Fruit fly (Drosophila melanogaster) whole organism, embryonic: ENCODE data around the gene Atf3.

Experiments
- Atf3 ChIP-seq: fragments of 200-800 bp; sonication (Bioruptor generic); optimal IDR thresholded peaks from 3 replicates; lab custom pipeline; 2016; ENCODE audit warnings: missing biosample characterization, missing genetic modification characterization
- Bteb2 ChIP-seq: fragments of 200-800 bp; sonication (Bioruptor generic); optimal IDR thresholded peaks from 2 replicates; lab custom pipeline; 2016; ENCODE audit warnings: missing biosample characterization, missing genetic modification characterization
- CG10654 ChIP-seq: fragments of 200-800 bp; sonication (Bioruptor generic); optimal IDR thresholded peaks from 2 replicates; lab custom pipeline; 2016; ENCODE audit warnings: missing biosample characterization, missing genetic modification characterization
- CG12155 ChIP-seq: fragments of 200-800 bp; sonication (Bioruptor generic); optimal IDR thresholded peaks from 3 replicates; lab custom pipeline; 2016; ENCODE audit warnings: missing biosample characterization, missing genetic modification characterization
- CG1233 ChIP-seq: fragments of 200-800 bp; sonication (Bioruptor generic); optimal IDR thresholded peaks from 4 replicates; lab custom pipeline; 2018; ENCODE audit warnings: missing biosample characterization, mild to moderate bottlenecking, missing genetic modification characterization
- CG14667 ChIP-seq: fragments of 200-800 bp; sonication (Bioruptor generic); IDR thresholded peaks from 2 replicates; pipeline ENCODE4 v1.3.6; 2022; ENCODE audit warnings: missing biosample characterization, missing genetic modification characterization
- CG1603 ChIP-seq: fragments of 200-800 bp; sonication (Bioruptor generic); optimal IDR thresholded peaks from 2 replicates; lab custom pipeline; 2019; ENCODE audit warnings: missing biosample characterization, mild to moderate bottlenecking, missing genetic modification characterization, moderate library complexity
- CG16779 ChIP-seq: fragments of 200-800 bp; sonication (Bioruptor generic); IDR thresholded peaks from 2 replicates; pipeline ENCODE4 v1.3.6; 2022; ENCODE audit warnings: missing biosample characterization, missing genetic modification characterization
- CG16815 ChIP-seq: fragments of 200-800 bp; sonication (Bioruptor generic); optimal IDR thresholded peaks from 3 replicates; lab custom pipeline; 2017; ENCODE audit warnings: missing biosample characterization, mild to moderate bottlenecking, missing genetic modification characterization
- CG17361 ChIP-seq: fragments of 200-800 bp; sonication (Bioruptor generic); IDR thresholded peaks from 3 replicates; pipeline ENCODE4 v1.3.6; 2022; ENCODE audit warnings: missing biosample characterization, missing genetic modification characterization
- CG1832 ChIP-seq: fragments of 200-800 bp; sonication (Bioruptor generic); optimal IDR thresholded peaks from 2 replicates; lab custom pipeline; 2017; ENCODE audit warnings: missing biosample characterization, mild to moderate bottlenecking, missing genetic modification characterization, inconsistent platforms
- CG18476 ChIP-seq: fragments of 200-800 bp; sonication (Bioruptor generic); optimal IDR thresholded peaks from 2 replicates; lab custom pipeline; 2016; ENCODE audit warnings: missing biosample characterization, mild to moderate bottlenecking, missing genetic modification characterization
- CG31365 ChIP-seq: fragments of 200-800 bp; sonication (Bioruptor generic); optimal IDR thresholded peaks from 2 replicates; lab custom pipeline; 2018; ENCODE audit warnings: missing biosample characterization, mild to moderate bottlenecking, missing genetic modification characterization
- CG34422 ChIP-seq: fragments of 200-800 bp; sonication (Bioruptor generic); IDR thresholded peaks from 3 replicates; pipeline ENCODE4 v1.3.6; 2022; ENCODE audit warnings: missing biosample characterization, missing genetic modification characterization
- CG6654 ChIP-seq: fragments of 200-800 bp; sonication (Bioruptor generic); optimal IDR thresholded peaks from 2 replicates; lab custom pipeline; 2017; ENCODE audit warnings: missing biosample characterization, mild to moderate bottlenecking, missing genetic modification characterization
- CG6791 ChIP-seq: fragments of 200-800 bp; sonication (Bioruptor generic); IDR thresholded peaks from 3 replicates; pipeline ENCODE4 v1.3.6; 2022; ENCODE audit warnings: missing biosample characterization, missing genetic modification characterization; ENCODE audit not compliant: partially characterized antibody
- CG7786 ChIP-seq: fragments of 200-800 bp; sonication (Bioruptor generic); optimal IDR thresholded peaks from 2 replicates; lab custom pipeline; 2016; ENCODE audit warnings: missing biosample characterization, missing genetic modification characterization
- CG8359 ChIP-seq: fragments of 200-800 bp; sonication (Bioruptor generic); optimal IDR thresholded peaks from 2 replicates; lab custom pipeline; 2017; ENCODE audit warnings: missing biosample characterization, mild to moderate bottlenecking, missing genetic modification characterization, borderline replicate concordance
- CTCF ChIP-seq: fragments of 200-800 bp; sonication (Bioruptor generic); optimal IDR thresholded peaks from 2 replicates; lab custom pipeline; 2017; ENCODE audit warnings: missing biosample characterization, mild to moderate bottlenecking, missing genetic modification characterization, moderate library complexity
- Camta ChIP-seq: fragments of 200-800 bp; sonication (Bioruptor generic); optimal IDR thresholded peaks from 2 replicates; lab custom pipeline; 2016; ENCODE audit warnings: missing biosample characterization, missing genetic modification characterization
- CkIIα-i1 ChIP-seq: fragments of 200-800 bp; sonication (Bioruptor generic); IDR thresholded peaks from 2 replicates; pipeline ENCODE4 v1.3.6; 2022; ENCODE audit warnings: missing biosample characterization, missing genetic modification characterization
- Dip3 ChIP-seq: fragments of 200-800 bp; sonication (Bioruptor generic); optimal IDR thresholded peaks from 3 replicates; lab custom pipeline; 2016; ENCODE audit warnings: missing biosample characterization, missing genetic modification characterization
- Hr78 ChIP-seq, 2 experiments: fragments of 200-800 bp in 1 of 2; fragments of >200 bp in 1 of 2; sonication (Bioruptor generic) in 1 of 2; optimal IDR thresholded peaks; 2 replicates each; lab custom pipeline; 2017 to 2019; ENCODE audit warnings: missing biosample characterization in 2 of 2, missing genetic modification characterization in 2 of 2, mild to moderate bottlenecking in 1 of 2, moderate library complexity in 1 of 2
- Lhr ChIP-seq: fragments of 200-800 bp; sonication (Bioruptor generic); optimal IDR thresholded peaks from 3 replicates; lab custom pipeline; 2017; ENCODE audit warnings: mild to moderate bottlenecking, missing biosample characterization, missing genetic modification reagents, missing genetic modification characterization
- Max ChIP-seq: fragments of 200-800 bp; sonication (Bioruptor generic); optimal IDR thresholded peaks from 2 replicates; lab custom pipeline; 2016; ENCODE audit warnings: missing biosample characterization, mild to moderate bottlenecking, missing genetic modification characterization
- Nf-YB ChIP-seq: fragments of 200-800 bp; sonication (Bioruptor generic); optimal IDR thresholded peaks from 3 replicates; lab custom pipeline; 2019; ENCODE audit warnings: missing biosample characterization, mild to moderate bottlenecking, missing genetic modification characterization, moderate library complexity
- Nf-YC ChIP-seq: fragments of 200-800 bp; optimal IDR thresholded peaks from 3 replicates; lab custom pipeline; 2019; ENCODE audit warnings: missing biosample characterization, mild to moderate bottlenecking, missing genetic modification characterization, moderate library complexity
- Sox102F ChIP-seq: fragments of 200-800 bp; sonication (Bioruptor generic); optimal IDR thresholded peaks from 2 replicates; lab custom pipeline; 2018; ENCODE audit warnings: missing biosample characterization, mild to moderate bottlenecking, missing genetic modification characterization, moderate library complexity
- Trl ChIP-seq, 3 experiments: fragments of >200 bp in 2 of 3; fragments of 200-800 bp in 1 of 3; sonication (Bioruptor generic) in 1 of 3; optimal IDR thresholded peaks; 2 replicates in 1 of 3; 3 replicates in 2 of 3; lab custom pipeline; 2016 to 2017; ENCODE audit warnings: missing biosample characterization in 1 of 3, missing genetic modification characterization in 1 of 3
- Usf ChIP-seq: fragments of 200-800 bp; sonication (Bioruptor generic); optimal IDR thresholded peaks from 2 replicates; lab custom pipeline; 2017; ENCODE audit warnings: missing genotype, missing biosample characterization, missing genetic modification characterization
- ac ChIP-seq: fragments of 200-800 bp; sonication (Bioruptor generic); optimal IDR thresholded peaks from 3 replicates; lab custom pipeline; 2017; ENCODE audit warnings: missing biosample characterization, mild to moderate bottlenecking, missing genetic modification characterization
- ara ChIP-seq: fragments of 200-800 bp; sonication (Bioruptor generic); IDR thresholded peaks from 2 replicates; pipeline ENCODE4 v1.3.6; 2022; ENCODE audit warnings: missing biosample characterization, missing genetic modification characterization
- ase ChIP-seq: fragments of 200-800 bp; sonication (Bioruptor generic); IDR thresholded peaks from 3 replicates; pipeline ENCODE4 v1.3.6; 2022; ENCODE audit warnings: missing biosample characterization, missing genetic modification characterization
- crp ChIP-seq, 2 experiments: fragments of 200-800 bp; sonication (Bioruptor generic); optimal IDR thresholded peaks; 2 replicates in 1 of 2; 3 replicates in 1 of 2; lab custom pipeline; 2017; ENCODE audit warnings: missing biosample characterization in 2 of 2, missing genetic modification characterization in 2 of 2, mild to moderate bottlenecking in 1 of 2, moderate library complexity in 1 of 2
- fru ChIP-seq: fragments of >200 bp; optimal IDR thresholded peaks from 2 replicates; lab custom pipeline; 2017
- gro ChIP-seq: fragments of 200-800 bp; sonication (Bioruptor generic); optimal IDR thresholded peaks from 2 replicates; lab custom pipeline; 2016; ENCODE audit warnings: missing biosample characterization, missing genetic modification characterization
- inv ChIP-seq: fragments of 200-800 bp; sonication (Bioruptor generic); IDR thresholded peaks from 2 replicates; pipeline ENCODE4 v1.3.6; 2022; ENCODE audit warnings: missing biosample characterization, missing genetic modification characterization; ENCODE audit not compliant: partially characterized antibody
- lmd ChIP-seq: fragments of 200-800 bp; sonication (Bioruptor generic); IDR thresholded peaks from 2 replicates; pipeline ENCODE4 v1.3.6; 2022; ENCODE audit warnings: missing biosample characterization, missing genetic modification characterization
- mirr ChIP-seq: fragments of 200-800 bp; sonication (Bioruptor generic); optimal IDR thresholded peaks from 3 replicates; lab custom pipeline; 2018; ENCODE audit warnings: missing biosample characterization, mild to moderate bottlenecking, missing genetic modification characterization
- nerfin-2 ChIP-seq: fragments of 200-800 bp; sonication (Bioruptor generic); IDR thresholded peaks from 2 replicates; pipeline ENCODE4 v1.3.6; 2022; ENCODE audit warnings: missing biosample characterization, missing genetic modification characterization; ENCODE audit not compliant: partially characterized antibody
- otp ChIP-seq: fragments of 200-800 bp; sonication (Bioruptor generic); IDR thresholded peaks from 3 replicates; pipeline ENCODE4, ENCODE4 v1.3.6; 2022; ENCODE audit warnings: missing biosample characterization, missing genetic modification characterization
- pb ChIP-seq: fragments of 200-800 bp; sonication (Bioruptor generic); optimal IDR thresholded peaks from 3 replicates; lab custom pipeline; 2016; ENCODE audit warnings: missing biosample characterization, missing genetic modification characterization
- peb ChIP-seq: fragments of 200-800 bp; sonication (Bioruptor generic); IDR thresholded peaks from 2 replicates; pipeline ENCODE4 v1.3.6; 2022; ENCODE audit warnings: missing biosample characterization, missing genetic modification characterization
- pzg ChIP-seq: fragments of 200-800 bp; sonication (Bioruptor generic); optimal IDR thresholded peaks from 3 replicates; lab custom pipeline; 2018; ENCODE audit warnings: missing biosample characterization, mild to moderate bottlenecking, missing genetic modification characterization, moderate library complexity
- salm ChIP-seq: fragments of 200-800 bp; sonication (Bioruptor generic); optimal IDR thresholded peaks from 2 replicates; lab custom pipeline; 2018; ENCODE audit warnings: missing biosample characterization, mild to moderate bottlenecking, missing genetic modification characterization
- schlank ChIP-seq: fragments of 200-800 bp; sonication (Bioruptor generic); optimal IDR thresholded peaks from 2 replicates; lab custom pipeline; 2018; ENCODE audit warnings: missing biosample characterization, mild to moderate bottlenecking, missing genetic modification characterization
- sqz ChIP-seq: fragments of 200-800 bp; sonication (Bioruptor generic); optimal IDR thresholded peaks from 3 replicates; lab custom pipeline; 2018; ENCODE audit warnings: missing biosample characterization, mild to moderate bottlenecking, missing genetic modification characterization
- zen2 ChIP-seq: fragments of 200-800 bp; sonication (Bioruptor generic); IDR thresholded peaks from 3 replicates; pipeline ENCODE4 v1.3.6; 2022; ENCODE audit warnings: missing biosample characterization, missing genetic modification characterization; ENCODE audit not compliant: partially characterized antibody
- zfh2 ChIP-seq: fragments of 200-800 bp; sonication (Bioruptor generic); optimal IDR thresholded peaks from 2 replicates; lab custom pipeline; 2016; ENCODE audit warnings: missing biosample characterization, missing genetic modification characterization

Atf3 gene

dm6 chrX:1276757-1277527 lies 1.9 kb upstream of the Atf3 start (continued):
- TF ChIP-seq salm, result peak; percentile 84
- no peak for TF ChIP-seq zen2 (GFP tag; lab: Robert Waterston, UW)
- TF ChIP-seq Atf3 (GFP tag; lab: Kevin White, UChicago), result peak; percentile 95
- TF ChIP-seq ara (GFP tag; lab: Robert Waterston, UW), result peak; percentile 84
- peak; percentile 76 for TF ChIP-seq CkIIα-i1 (GFP tag; lab: Robert Waterston, UW)
- no peak for TF ChIP-seq Nf-YB
- TF ChIP-seq Trl (optimal IDR thresholded peaks at IDR 0.05; lab: Kevin White, UChicago), result no peak
- TF ChIP-seq Trl (GFP tag; optimal IDR thresholded peaks at IDR 0.05; lab: Kevin White, UChicago), result peak; percentile 91
- TF ChIP-seq CG6791 (GFP tag; lab: Robert Waterston, UW), result no peak
- TF ChIP-seq Hr78 (GFP tag; optimal IDR thresholded peaks at IDR 0.05; lab: Kevin White, UChicago), result peak in 1 of 2 experiments; percentile 33
- TF ChIP-seq CG34422 (GFP tag; lab: Robert Waterston, UW), result peak; percentile 95
- no peak for TF ChIP-seq nerfin-2 (GFP tag; lab: Robert Waterston, UW)
- peak; percentile 71 for TF ChIP-seq sqz (GFP tag; lab: Kevin White, UChicago)
- TF ChIP-seq gro (GFP tag; lab: Kevin White, UChicago), result peak; percentile 84
- peak; percentile 91 for TF ChIP-seq schlank (tag; lab: Kevin White, UChicago)
- peak; percentile 87 for TF ChIP-seq Bteb2
- no peak for TF ChIP-seq inv (GFP tag; lab: Robert Waterston, UW)
- TF ChIP-seq fru (lab: Kevin White, UChicago), result no peak
- TF ChIP-seq crp (GFP tag; optimal IDR thresholded peaks at IDR 0.05; lab: Kevin White, UChicago), result peak in 1 of 2 experiments; percentile 49
- TF ChIP-seq CG1832 (GFP tag; lab: Kevin White, UChicago), result no peak
- TF ChIP-seq Dip3, result peak; percentile 86
- TF ChIP-seq CG14667 (GFP tag; lab: Robert Waterston, UW), result peak; percentile 83
- TF ChIP-seq otp (GFP tag; lab: Robert Waterston, UW), result peak; percentile 94
- peak; percentile 19 for TF ChIP-seq pzg (GFP tag; lab: Kevin White, UChicago)
- TF ChIP-seq pb (GFP tag; lab: Kevin White, UChicago), result peak; percentile 90
- TF ChIP-seq Max (GFP tag; lab: Kevin White, UChicago), result peak; percentile 78
- TF ChIP-seq ase (GFP tag; lab: Robert Waterston, UW), result peak; percentile 90
- peak; percentile 95 for TF ChIP-seq lmd (GFP tag; lab: Robert Waterston, UW)
- TF ChIP-seq ac (GFP tag; lab: Kevin White, UChicago), result no peak
- TF ChIP-seq CG18476 (GFP tag; lab: Kevin White, UChicago), result peak; percentile 80
- TF ChIP-seq CG12155 (GFP tag; lab: Kevin White, UChicago), result peak; percentile 90
- TF ChIP-seq Lhr (GFP tag; lab: Kevin White, UChicago), result peak; percentile 62
- TF ChIP-seq CG6654 (GFP tag; lab: Kevin White, UChicago), result peak; percentile 75
- peak; percentile 84 for TF ChIP-seq peb (GFP tag; lab: Robert Waterston, UW)
- TF ChIP-seq Sox102F, result peak; percentile 92
- TF ChIP-seq Camta (GFP tag; lab: Kevin White, UChicago), result peak; percentile 79
- TF ChIP-seq zfh2 (GFP tag; lab: Kevin White, UChicago), result peak; percentile 85
- peak; percentile 88 for TF ChIP-seq CG10654
- peak; percentile 80 for TF ChIP-seq CG1233 (GFP tag; lab: Kevin White, UChicago)
- TF ChIP-seq CG7786, result peak; percentile 93
- peak; percentile 77 for TF ChIP-seq CG31365 (tag; lab: Kevin White, UChicago)
- TF ChIP-seq CTCF (GFP tag; lab: Kevin White, UChicago), result peak; percentile 1
- no peak for TF ChIP-seq Nf-YC
- peak; percentile 85 for TF ChIP-seq CG16815 (GFP tag; lab: Kevin White, UChicago)
- peak; percentile 95 for TF ChIP-seq CG16779 (GFP tag; lab: Robert Waterston, UW)
- TF ChIP-seq CG17361 (GFP tag; lab: Robert Waterston, UW), result peak; percentile 91
- TF ChIP-seq CG1603 (tag; lab: Kevin White, UChicago), result peak; percentile 95
- peak; percentile 81 for TF ChIP-seq Usf (GFP tag; lab: Kevin White, UChicago)
- TF ChIP-seq CG8359 (GFP tag; lab: Kevin White, UChicago), result peak; percentile 70
- TF ChIP-seq mirr (GFP tag; lab: Kevin White, UChicago), result peak; percentile 45
